Worm (Caenorhabditis elegans): Measurements from ENCODE around the gene B0001.5.
"Not testable (repeated sequence)": the region's sequence is repeated elsewhere in the genome, so short reads cannot be mapped to it uniquely, and the experiment has no call there.

DNA sequence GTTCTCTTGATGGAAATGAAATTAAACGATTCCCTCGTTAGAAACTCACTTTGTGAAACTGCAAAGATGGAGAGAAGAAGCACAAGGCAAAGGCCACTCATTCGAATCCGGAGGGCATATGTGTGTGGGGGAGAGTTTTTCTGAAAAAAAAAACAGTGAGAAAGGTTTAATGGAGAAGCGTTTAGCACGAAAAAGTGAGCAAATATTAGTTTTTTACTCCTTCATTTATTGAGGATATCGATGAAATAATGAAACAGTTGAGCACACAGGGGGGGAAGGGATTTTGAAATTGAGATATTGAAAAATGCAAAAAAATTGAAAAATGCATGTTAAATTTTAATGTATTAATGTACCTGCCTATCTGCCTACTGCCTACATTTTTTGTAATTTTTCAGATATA is 35.1 kb upstream of the B0001.5 start, which contains the start of gene nlr-1:
- not testable (repeated sequence) for TF ChIP-seq rbr-2 (tag; optimal IDR thresholded peaks at IDR 0.05); sdz-12 (GFP tag; optimal IDR thresholded peaks at IDR 0.05)
